Fruit fly (Drosophila melanogaster): ENCODE results near the gene PolA2.

The PolA2 gene

dm6 chr3R:27281811-27282131 is 42.8 kb downstream of the PolA2 start (continued):
- TF ChIP-seq row (GFP tag; IDR thresholded peaks at IDR 0.05) = no peak
- TF ChIP-seq bbx (GFP tag; IDR thresholded peaks at IDR 0.05; ENCODE audit: partially characterized antibody) = peak; percentile 42; the same call in 1 of the 2 replicates
- TF ChIP-seq CG15073 (GFP tag; optimal IDR thresholded peaks at IDR 0.05) = no peak
- TF ChIP-seq CG7556 (GFP tag; optimal IDR thresholded peaks at IDR 0.05) = no peak
- TF ChIP-seq tio (GFP tag; optimal IDR thresholded peaks at IDR 0.05) = no peak
- no peak for TF ChIP-seq dpn (GFP tag; optimal IDR thresholded peaks at IDR 0.05)
- TF ChIP-seq sob (GFP tag; IDR thresholded peaks at IDR 0.05) = no peak
- peak; percentile 39 for TF ChIP-seq CG8290 (GFP tag; optimal IDR thresholded peaks at IDR 0.05)
- peak in 1 of 2 experiments; percentile 21 for TF ChIP-seq CG8290 (tag; optimal IDR thresholded peaks at IDR 0.05)
- no peak for TF ChIP-seq MBD-R2 (GFP tag; IDR thresholded peaks at IDR 0.05)
- no peak for TF ChIP-seq Elba2 (GFP tag; optimal IDR thresholded peaks at IDR 0.05)
- TF ChIP-seq CG34376 (GFP tag; optimal IDR thresholded peaks at IDR 0.05) = no peak
- TF ChIP-seq CG9797 (GFP tag; optimal IDR thresholded peaks at IDR 0.05) = peak; percentile 33
- TF ChIP-seq phol (tag; optimal IDR thresholded peaks at IDR 0.05) = no peak
- no peak for TF ChIP-seq CG13775 (GFP tag; optimal IDR thresholded peaks at IDR 0.05)
- TF ChIP-seq wek (GFP tag; optimal IDR thresholded peaks at IDR 0.05) = no peak
- peak in 1 of 2 experiments; percentile 58 for TF ChIP-seq Trl (optimal IDR thresholded peaks at IDR 0.05)
- TF ChIP-seq Trl (GFP tag; optimal IDR thresholded peaks at IDR 0.05) = no peak
- no peak for TF ChIP-seq croc (GFP tag; conservative IDR thresholded peaks at IDR 0.05)
- TF ChIP-seq CG17612 (GFP tag; IDR thresholded peaks at IDR 0.05) = no peak
- no peak for TF ChIP-seq CG4404 (GFP tag; IDR thresholded peaks at IDR 0.05)
- TF ChIP-seq disco-r (GFP tag; optimal IDR thresholded peaks at IDR 0.05) = no peak
- no peak for TF ChIP-seq gce (GFP tag; IDR thresholded peaks at IDR 0.05)
- no peak for TF ChIP-seq Max (GFP tag; optimal IDR thresholded peaks at IDR 0.05)
- TF ChIP-seq CG16863 (GFP tag; optimal IDR thresholded peaks at IDR 0.05) = no peak
- no peak for TF ChIP-seq Pdp1 (GFP tag; optimal IDR thresholded peaks at IDR 0.05)
- no peak for TF ChIP-seq ab (GFP tag; optimal IDR thresholded peaks at IDR 0.05)
- TF ChIP-seq inv (GFP tag; IDR thresholded peaks at IDR 0.05; ENCODE audit: partially characterized antibody) = 0 out of 2 replicates have a peak, but pooled peaks have one; percentile 20
- TF ChIP-seq grn (GFP tag; optimal IDR thresholded peaks at IDR 0.05) = peak; percentile 26
- 0 out of 2 replicates have a peak, but pooled peaks have one; percentile 27 for TF ChIP-seq Bgb (GFP tag; IDR thresholded peaks at IDR 0.05; ENCODE audit: partially characterized antibody)
- TF ChIP-seq BEAF-32 (GFP tag; optimal IDR thresholded peaks at IDR 0.05) = peak; percentile 17
- no peak for TF ChIP-seq CG4328 (GFP tag; optimal IDR thresholded peaks at IDR 0.05)
- no peak for TF ChIP-seq Nf-YC (tag; optimal IDR thresholded peaks at IDR 0.05)
- TF ChIP-seq CG11398 (GFP tag; optimal IDR thresholded peaks at IDR 0.05) = no peak
- TF ChIP-seq tgo (GFP tag; IDR thresholded peaks at IDR 0.05) = no peak
- no peak for TF ChIP-seq CG12299 (tag; optimal IDR thresholded peaks at IDR 0.05)
- no peak for TF ChIP-seq zfh2 (GFP tag; optimal IDR thresholded peaks at IDR 0.05)
- no peak for TF ChIP-seq CG3726 (GFP tag; IDR thresholded peaks at IDR 0.05)
- no peak for TF ChIP-seq CG31441 (GFP tag; IDR thresholded peaks at IDR 0.05)
- no peak for TF ChIP-seq CG13624 (GFP tag; optimal IDR thresholded peaks at IDR 0.05)
- TF ChIP-seq Ets97D (GFP tag; optimal IDR thresholded peaks at IDR 0.05) = no peak
- TF ChIP-seq Gsc (GFP tag; IDR thresholded peaks at IDR 0.05) = no peak
- TF ChIP-seq CG6765 (GFP tag; optimal IDR thresholded peaks at IDR 0.05) = no peak
- TF ChIP-seq CG13287 (GFP tag; IDR thresholded peaks at IDR 0.05; ENCODE audit: partially characterized antibody) = no peak; the same call in 1 of the 2 replicates
- no peak for TF ChIP-seq CG17361 (GFP tag; IDR thresholded peaks at IDR 0.05)
- TF ChIP-seq hth (optimal IDR thresholded peaks at IDR 0.05) = no peak
- no peak for TF ChIP-seq jumu (GFP tag; optimal IDR thresholded peaks at IDR 0.05)
- TF ChIP-seq nerfin-1 (tag; optimal IDR thresholded peaks at IDR 0.05) = no peak
- no peak for TF ChIP-seq abd-A (tag; optimal IDR thresholded peaks at IDR 0.05)
- no peak; the same call in 1 of the 2 replicates for TF ChIP-seq unc-4 (GFP tag; IDR thresholded peaks at IDR 0.05; ENCODE audit: partially characterized antibody)
- no peak for TF ChIP-seq CG4854 (GFP tag; optimal IDR thresholded peaks at IDR 0.05)
- TF ChIP-seq crc (GFP tag; optimal IDR thresholded peaks at IDR 0.05) = no peak
- no peak for TF ChIP-seq sna (GFP tag; IDR thresholded peaks at IDR 0.05; ENCODE audit: partially characterized antibody)

All from whole organism, embryonic.